Worm (Caenorhabditis elegans) whole organism, L3 larva: Measurements from ENCODE around the gene sra-8.

Experiments
- R02D3.7 ChIP-seq: fragments of 150-350 bp; optimal IDR thresholded peaks from 2 replicates; lab custom pipeline; 2014; ENCODE audit warnings: missing biosample characterization, missing genetic modification characterization
- aly-2 ChIP-seq: fragments of 150-350 bp; optimal IDR thresholded peaks from 2 replicates; lab custom pipeline; 2014; ENCODE audit warnings: missing biosample characterization, missing genetic modification characterization
- ama-1 ChIP-seq: fragments of 150-350 bp; optimal IDR thresholded peaks from 2 replicates; lab custom pipeline; 2018
- ceh-16 ChIP-seq: sonication (generic microtip); optimal IDR thresholded peaks from 2 replicates; lab custom pipeline; 2017; ENCODE audit warnings: missing biosample characterization, missing genetic modification characterization
- ceh-28 ChIP-seq: fragments of 150-350 bp; optimal IDR thresholded peaks from 2 replicates; lab custom pipeline; 2014; ENCODE audit warnings: missing biosample characterization, missing genetic modification reagents, missing genetic modification characterization
- ceh-82 ChIP-seq: fragments of 150-350 bp; optimal IDR thresholded peaks from 2 replicates; lab custom pipeline; 2014; ENCODE audit warnings: missing biosample characterization, missing genetic modification characterization
- ceh-9 ChIP-seq: sonication (generic microtip); optimal IDR thresholded peaks from 2 replicates; lab custom pipeline; 2018; ENCODE audit warnings: missing biosample characterization, missing genetic modification characterization
- daf-12 ChIP-seq: fragments of 150-350 bp; optimal IDR thresholded peaks from 2 replicates; lab custom pipeline; 2014; ENCODE audit warnings: missing biosample characterization, missing genetic modification reagents, missing genetic modification characterization
- egl-5 ChIP-seq: fragments of 150-350 bp; optimal IDR thresholded peaks from 2 replicates; lab custom pipeline; 2017; ENCODE audit warnings: missing biosample characterization, missing genetic modification reagents, missing genetic modification characterization, inconsistent platforms
- elt-1 ChIP-seq: fragments of 150-350 bp; optimal IDR thresholded peaks from 2 replicates; lab custom pipeline; 2014; ENCODE audit warnings: missing biosample characterization, missing genetic modification characterization
- elt-2 ChIP-seq: sonication (generic microtip); optimal IDR thresholded peaks from 2 replicates; lab custom pipeline; 2016; ENCODE audit warnings: missing genetic modification reagents, mild to moderate bottlenecking, missing genetic modification characterization, missing compliant biosample characterization
- elt-3 ChIP-seq, 3 experiments: fragments of 150-350 bp in 1 of 3; sonication (generic microtip) in 2 of 3; optimal IDR thresholded peaks; 2 replicates in 2 of 3; 4 replicates in 1 of 3; lab custom pipeline; 2014 to 2017; ENCODE audit warnings: missing biosample characterization in 3 of 3, missing genetic modification characterization in 3 of 3
- fkh-10 ChIP-seq: sonication (generic microtip); optimal IDR thresholded peaks from 2 replicates; lab custom pipeline; 2017; ENCODE audit warnings: missing biosample characterization, missing genetic modification reagents, missing genetic modification characterization
- fkh-2 ChIP-seq: fragments of 150-350 bp; optimal IDR thresholded peaks from 2 replicates; lab custom pipeline; 2014; ENCODE audit warnings: missing biosample characterization, missing genetic modification reagents, missing genetic modification characterization
- jun-1 ChIP-seq: fragments of 150-350 bp; optimal IDR thresholded peaks from 2 replicates; lab custom pipeline; 2014; ENCODE audit warnings: missing biosample characterization, missing genetic modification reagents, missing genetic modification characterization
- lin-15B ChIP-seq: fragments of 150-350 bp; optimal IDR thresholded peaks from 2 replicates; lab custom pipeline; 2014; ENCODE audit warnings: missing biosample characterization, missing genetic modification characterization
- lin-39 ChIP-seq: fragments of 150-350 bp; optimal IDR thresholded peaks from 2 replicates; lab custom pipeline; 2018; ENCODE audit warnings: missing biosample characterization, missing genetic modification reagents, missing genetic modification characterization
- mdl-1 ChIP-seq: fragments of 150-350 bp; optimal IDR thresholded peaks from 2 replicates; lab custom pipeline; 2014; ENCODE audit warnings: missing biosample characterization, missing genetic modification characterization
- nfya-1 ChIP-seq: sonication (generic microtip); optimal IDR thresholded peaks from 2 replicates; lab custom pipeline; 2017; ENCODE audit warnings: missing genetic modification characterization, mild to moderate bottlenecking, missing compliant biosample characterization, antibody characterized with exemption, moderate library complexity; ENCODE audit not compliant: insufficient read depth
- nhr-11 ChIP-seq: fragments of 150-350 bp; optimal IDR thresholded peaks from 2 replicates; lab custom pipeline; 2014; ENCODE audit warnings: missing biosample characterization, missing genetic modification characterization
- nhr-12 ChIP-seq: fragments of 150-350 bp; optimal IDR thresholded peaks from 2 replicates; lab custom pipeline; 2014; ENCODE audit warnings: missing biosample characterization, missing genetic modification characterization
- nhr-23 ChIP-seq: fragments of 150-350 bp; optimal IDR thresholded peaks from 2 replicates; lab custom pipeline; 2014; ENCODE audit warnings: missing biosample characterization, missing genetic modification reagents, missing genetic modification characterization
- nhr-25 ChIP-seq: sonication (generic microtip); optimal IDR thresholded peaks from 2 replicates; lab custom pipeline; 2017; ENCODE audit warnings: missing biosample characterization, missing genetic modification characterization
- nhr-28 ChIP-seq: fragments of 150-350 bp; optimal IDR thresholded peaks from 2 replicates; lab custom pipeline; 2014; ENCODE audit warnings: missing biosample characterization, missing genetic modification characterization
- nhr-76 ChIP-seq: fragments of 150-350 bp; sonication (generic microtip); optimal IDR thresholded peaks from 5 replicates; lab custom pipeline; 2014; ENCODE audit warnings: missing biosample characterization, missing genetic modification characterization
- pha-4 ChIP-seq: fragments of 150-350 bp; optimal IDR thresholded peaks from 2 replicates; lab custom pipeline; 2014; ENCODE audit warnings: missing biosample characterization, missing genetic modification reagents, missing genetic modification characterization
- pqm-1 ChIP-seq: fragments of 150-350 bp; optimal IDR thresholded peaks from 2 replicates; lab custom pipeline; 2017; ENCODE audit warnings: missing biosample characterization, missing genetic modification characterization, inconsistent platforms
- skn-1 ChIP-seq: fragments of 150-350 bp; optimal IDR thresholded peaks from 2 replicates; lab custom pipeline; 2014; ENCODE audit warnings: missing biosample characterization, missing genetic modification characterization
- snpc-4 ChIP-seq: fragments of 150-350 bp; optimal IDR thresholded peaks from 2 replicates; lab custom pipeline; 2014; ENCODE audit warnings: missing biosample characterization, missing genetic modification characterization
- tbx-2 ChIP-seq: sonication (generic microtip); optimal IDR thresholded peaks from 2 replicates; lab custom pipeline; 2016; ENCODE audit warnings: mild to moderate bottlenecking, missing genetic modification characterization, missing compliant biosample characterization
- unc-39 ChIP-seq: sonication (generic microtip); optimal IDR thresholded peaks from 4 replicates; lab custom pipeline; 2017; ENCODE audit warnings: missing biosample characterization, missing genetic modification characterization
- unc-62 ChIP-seq: fragments of 150-350 bp; sonication (generic microtip); optimal IDR thresholded peaks from 4 replicates; lab custom pipeline; 2014; ENCODE audit warnings: missing biosample characterization, missing genetic modification reagents, missing genetic modification characterization
- ztf-4 ChIP-seq: fragments of 150-350 bp; optimal IDR thresholded peaks from 2 replicates; lab custom pipeline; 2014; ENCODE audit warnings: missing biosample characterization, missing genetic modification characterization

sra-8 gene

ce11 chrII:9573412-9573811 lies 35.9 kb downstream of the sra-8 start:
- TF ChIP-seq nhr-23 (tag; lab: Kevin White, UChicago) (peak; percentile 54), unc-39 (tag; lab: Kevin White, UChicago) (no peak)

ce11 chrII:9574406-9574805 lies 36.9 kb downstream of the sra-8 start:
- TF ChIP-seq nhr-12 (no peak), lin-15B (tag; lab: Kevin White, UChicago) (no peak), mdl-1 (tag; lab: Kevin White, UChicago) (no peak), ama-1 (no peak), nfya-1 (no peak), nhr-76 (no peak), aly-2 (tag; lab: Kevin White, UChicago) (no peak), skn-1 (tag; lab: Kevin White, UChicago) (no peak), fkh-10 (GFP tag; lab: Kevin White, UChicago) (no peak), nhr-25 (tag; lab: Kevin White, UChicago) (no peak)
- TF ChIP-seq, all 47 proteins: peak for 0

- TF ChIP-seq egl-5 (tag; lab: Kevin White, UChicago) (no peak), R02D3.7 (tag; lab: Kevin White, UChicago) (no peak), ceh-82 (tag; lab: Kevin White, UChicago) (no peak), elt-2 (tag; lab: Kevin White, UChicago) (no peak), pqm-1 (tag; lab: Kevin White, UChicago) (no peak), skn-1 (tag; lab: Kevin White, UChicago) (no peak), nhr-28 (tag; lab: Kevin White, UChicago) (no peak), elt-1 (tag; lab: Kevin White, UChicago) (no peak)
These were observed 38.1 kb downstream of the sra-8 start, which contains the start of gene exc-7 for ce11 chrII:9575670-9576069. Gene exc-7 (plus strand): TSS chrII:9575970.

ce11 chrII:9576707-9577106 lies 39.2 kb downstream of the sra-8 start:
- TF ChIP-seq ceh-16 = no peak
- peak; percentile 64 for TF ChIP-seq lin-39 (tag; lab: Kevin White, UChicago)

ce11 chrII:9577630-9578029 lies 40.1 kb downstream of the sra-8 start:
- TF ChIP-seq aly-2 (tag; lab: Kevin White, UChicago) (no peak), pha-4 (tag; lab: Kevin White, UChicago) (peak; percentile 2), lin-39 (tag; lab: Kevin White, UChicago) (no peak), jun-1 (no peak), fkh-2 (tag; lab: Kevin White, UChicago) (no peak), nhr-12 (no peak), ztf-4 (no peak), snpc-4 (tag; lab: Kevin White, UChicago) (no peak), lin-15B (tag; lab: Kevin White, UChicago) (no peak)

- no peak for TF ChIP-seq elt-2 (tag; lab: Kevin White, UChicago)
- no peak for TF ChIP-seq ceh-16
- no peak for TF ChIP-seq unc-62 (GFP tag; lab: Kevin White, UChicago)
- TF ChIP-seq tbx-2 (tag; lab: Kevin White, UChicago) = no peak
- TF ChIP-seq nhr-76 = no peak
- no peak for TF ChIP-seq fkh-2 (tag; lab: Kevin White, UChicago)
- TF ChIP-seq skn-1 (tag; lab: Kevin White, UChicago) = no peak
- no peak for TF ChIP-seq ceh-9
These were observed 45.9 kb downstream of the sra-8 start, which contains the start of gene wee-1.1 for ce11 chrII:9583461-9583860. Gene wee-1.1 (minus strand): TSS chrII:9583561.

ce11 chrII:9586734-9587209 lies 49.2 kb downstream of the sra-8 start, which contains the start of gene ugt-58:
Gene ugt-58 (minus strand): TSS chrII:9586784.
- peak; percentile 57 for TF ChIP-seq nhr-23 (tag; lab: Kevin White, UChicago)
- peak in 1 of 3 experiments; percentile 49 for TF ChIP-seq elt-3 (tag; optimal IDR thresholded peaks at IDR 0.05; lab: Kevin White, UChicago)
- TF ChIP-seq nfya-1 = no peak
- TF ChIP-seq nhr-25 (tag; lab: Kevin White, UChicago) = peak; percentile 7
- TF ChIP-seq nhr-12 = no peak
- TF ChIP-seq R02D3.7 (tag; lab: Kevin White, UChicago) = no peak
- no peak for TF ChIP-seq pha-4 (tag; lab: Kevin White, UChicago)
- TF ChIP-seq nhr-11 (tag; lab: Kevin White, UChicago) = peak; percentile 31
- TF ChIP-seq daf-12 (tag; lab: Kevin White, UChicago) = no peak
- TF ChIP-seq elt-2 (tag; lab: Kevin White, UChicago) = peak; percentile 66
- TF ChIP-seq ceh-28 = peak; percentile 64
- TF ChIP-seq, all 47 proteins: peak for 6
